Fruit fly (Drosophila melanogaster) whole organism, adult: Measurements from ENCODE around the gene Srp14.

Experiments used
- CG33017 ChIP-seq: fragments of 200-800 bp; sonication (Bioruptor generic); optimal IDR thresholded peaks from 2 replicates; lab custom pipeline; 2018; ENCODE audit warnings: missing biosample characterization, mild to moderate bottlenecking, missing genetic modification characterization, moderate library complexity
- Mnt ChIP-seq: fragments of 200-800 bp; sonication (Bioruptor generic); optimal IDR thresholded peaks from 2 replicates; lab custom pipeline; 2016; ENCODE audit warnings: missing biosample characterization, mild to moderate bottlenecking, missing genetic modification characterization
- ovo ChIP-seq: fragments of 200-800 bp; sonication (Bioruptor generic); optimal IDR thresholded peaks from 2 replicates; lab custom pipeline; 2016; ENCODE audit warnings: missing biosample characterization, missing genetic modification characterization

dm6 chr3R:20560668-20561226 lies 19.2 kb upstream of the Srp14 start, which contains the start of gene CG5191:
- TF ChIP-seq ovo (peak; percentile 59), CG33017 (tag; lab: Kevin White, UChicago) (no peak), Mnt (GFP tag; lab: Kevin White, UChicago) (no peak)
